Worm (Caenorhabditis elegans) whole organism, young adult: ENCODE measurements around the gene Y105C5B.1413.
A peak's percentile ranks its signal among the peaks of the same experiment; 100 is the strongest.

Experiments
- B0035.1 ChIP-seq: sonication (generic microtip); optimal IDR thresholded peaks from 2 replicates; lab custom pipeline; 2016; ENCODE audit warnings: missing genetic modification characterization, mild to moderate bottlenecking, missing compliant biosample characterization, missing genotype, missing genetic modification reagents
- C17E4.6 ChIP-seq: fragments of 200-800 bp; sonication (Bioruptor generic); IDR thresholded peaks from 2 replicates; pipeline ENCODE4 v1.3.6; 2022; ENCODE audit warnings: missing genetic modification reagents, missing genetic modification characterization, missing compliant biosample characterization
- F49E8.2 ChIP-seq: sonication (generic microtip); optimal IDR thresholded peaks from 3 replicates; lab custom pipeline; 2017; ENCODE audit warnings: missing genetic modification characterization, mild to moderate bottlenecking, missing compliant biosample characterization, antibody characterized with exemption, moderate library complexity; ENCODE audit not compliant: insufficient read depth
- F52B5.7 ChIP-seq: sonication (generic microtip); optimal IDR thresholded peaks from 2 replicates; lab custom pipeline; 2016; ENCODE audit warnings: mild to moderate bottlenecking, missing genetic modification characterization, missing compliant biosample characterization
- K12H6.12 ChIP-seq: fragments of 200-800 bp; sonication (Bioruptor generic); optimal IDR thresholded peaks from 2 replicates; lab custom pipeline; 2018; ENCODE audit warnings: mild to moderate bottlenecking, missing genetic modification characterization, missing compliant biosample characterization
- Y56A3A.18 ChIP-seq: fragments of 200-800 bp; sonication (Bioruptor generic); IDR thresholded peaks from 2 replicates; pipeline ENCODE4 v1.3.6; 2022; ENCODE audit warnings: missing genetic modification reagents, missing genetic modification characterization, missing compliant biosample characterization
- Y67H2A.10 ChIP-seq: fragments of 200-800 bp; sonication (Bioruptor generic); conservative IDR thresholded peaks from 2 replicates; pipeline ENCODE4 v1.3.6; 2022; ENCODE audit warnings: missing genetic modification reagents, missing genetic modification characterization, missing compliant biosample characterization
- Y79H2A.3 ChIP-seq: fragments of 200-800 bp; sonication (Bioruptor generic); conservative IDR thresholded peaks from 2 replicates; pipeline ENCODE4 v1.3.6; 2022; ENCODE audit warnings: missing genetic modification reagents, missing genetic modification characterization, missing compliant biosample characterization
- ZK185.1 ChIP-seq: sonication (generic microtip); optimal IDR thresholded peaks from 2 replicates; lab custom pipeline; 2016; ENCODE audit warnings: mild to moderate bottlenecking, missing genetic modification characterization, missing compliant biosample characterization; ENCODE audit not compliant: poor library complexity, severe bottlenecking
- ama-1 ChIP-seq, 3 experiments: fragments of 150-350 bp in 1 of 3; sonication (generic microtip) in 2 of 3; optimal IDR thresholded peaks; 2 replicates each; lab custom pipeline; 2014 to 2018; ENCODE audit warnings: missing biosample characterization in 2 of 3, missing genetic modification characterization in 2 of 3, missing genetic modification reagents in 2 of 3
- aptf-3 ChIP-seq: fragments of 200-800 bp; sonication (Bioruptor generic); IDR thresholded peaks from 2 replicates; pipeline ENCODE4 v1.3.6; 2022; ENCODE audit warnings: missing genetic modification characterization, missing compliant biosample characterization
- athp-1 ChIP-seq: sonication (generic microtip); optimal IDR thresholded peaks from 2 replicates; lab custom pipeline; 2017; ENCODE audit warnings: mild to moderate bottlenecking, missing genetic modification characterization, missing compliant biosample characterization
- attf-3 ChIP-seq: fragments of 200-800 bp; sonication (Bioruptor generic); conservative IDR thresholded peaks from 2 replicates; pipeline ENCODE4 v1.3.6; 2022; ENCODE audit warnings: missing genetic modification reagents, missing genetic modification characterization, missing compliant biosample characterization
- cebp-2 ChIP-seq: fragments of 200-800 bp; sonication (Bioruptor generic); IDR thresholded peaks from 2 replicates; pipeline ENCODE4 v1.3.6; 2022; ENCODE audit warnings: missing genetic modification characterization, missing compliant biosample characterization
- ceh-58 ChIP-seq: fragments of 200-800 bp; sonication (Bioruptor generic); IDR thresholded peaks from 2 replicates; pipeline ENCODE4 v1.3.6; 2022; ENCODE audit warnings: missing genetic modification characterization, missing compliant biosample characterization
- chd-7 ChIP-seq: sonication (generic microtip); optimal IDR thresholded peaks from 2 replicates; lab custom pipeline; 2016; ENCODE audit warnings: mild to moderate bottlenecking, missing genetic modification characterization, moderate library complexity, missing compliant biosample characterization
- dox-1 ChIP-seq: fragments of 200-800 bp; sonication (Bioruptor generic); IDR thresholded peaks from 2 replicates; pipeline ENCODE4 v1.3.6; 2022; ENCODE audit warnings: missing genetic modification reagents, missing genetic modification characterization, missing compliant biosample characterization
- dpl-1 ChIP-seq: fragments of 150-350 bp; optimal IDR thresholded peaks from 2 replicates; lab custom pipeline; 2014; ENCODE audit warnings: missing biosample characterization, missing genetic modification reagents, missing genetic modification characterization
- egrh-3 ChIP-seq: fragments of 200-800 bp; sonication (Bioruptor generic); IDR thresholded peaks from 2 replicates; pipeline ENCODE4 v1.3.6; 2022; ENCODE audit warnings: missing genetic modification reagents, missing genetic modification characterization, missing compliant biosample characterization
- gei-17 ChIP-seq: fragments of 200-800 bp; sonication (Bioruptor generic); optimal IDR thresholded peaks from 2 replicates; lab custom pipeline; 2018; ENCODE audit warnings: mild to moderate bottlenecking, missing genetic modification characterization, missing compliant biosample characterization
- him-1 ChIP-seq: sonication (generic microtip); optimal IDR thresholded peaks from 2 replicates; lab custom pipeline; 2016; ENCODE audit warnings: missing genotype, missing genetic modification reagents, missing genetic modification characterization, missing compliant biosample characterization
- hlh-12 ChIP-seq: sonication (generic microtip); optimal IDR thresholded peaks from 2 replicates; lab custom pipeline; 2016; ENCODE audit warnings: missing genetic modification characterization, missing compliant biosample characterization
- hmg-20 ChIP-seq: fragments of 200-800 bp; sonication (Bioruptor generic); IDR thresholded peaks from 2 replicates; pipeline ENCODE4 v1.3.6; 2022; ENCODE audit warnings: missing genetic modification reagents, missing genetic modification characterization, missing compliant biosample characterization
- hsf-1 ChIP-seq: fragments of 200-800 bp; sonication (Bioruptor generic); IDR thresholded peaks from 2 replicates; pipeline ENCODE4 v1.3.6; 2022; ENCODE audit warnings: missing genetic modification reagents, missing genetic modification characterization, missing compliant biosample characterization
- let-607 ChIP-seq, 2 experiments: fragments of 200-800 bp in 1 of 2; sonication (Bioruptor generic) in 1 of 2; sonication (generic microtip) in 1 of 2; optimal IDR thresholded peaks; 2 replicates each; lab custom pipeline; 2016 to 2018; ENCODE audit warnings: mild to moderate bottlenecking in 2 of 2, missing compliant biosample characterization in 2 of 2, missing genetic modification characterization in 2 of 2, moderate library complexity in 2 of 2, missing genotype in 1 of 2
- lin-40 ChIP-seq: sonication (generic microtip); optimal IDR thresholded peaks from 2 replicates; lab custom pipeline; 2016; ENCODE audit warnings: missing genetic modification characterization, mild to moderate bottlenecking, missing compliant biosample characterization, missing genotype, missing genetic modification reagents
- lin-54 ChIP-seq: fragments of 200-800 bp; sonication (Bioruptor generic); optimal IDR thresholded peaks from 2 replicates; lab custom pipeline; 2018; ENCODE audit warnings: mild to moderate bottlenecking, missing genetic modification characterization, missing compliant biosample characterization
- lir-1 ChIP-seq: fragments of 200-800 bp; sonication (Bioruptor generic); conservative IDR thresholded peaks from 2 replicates; pipeline ENCODE4 v1.3.6; 2022; ENCODE audit warnings: missing genetic modification reagents, missing genetic modification characterization, missing compliant biosample characterization
- madf-10 ChIP-seq: sonication (generic microtip); optimal IDR thresholded peaks from 2 replicates; lab custom pipeline; 2016; ENCODE audit warnings: mild to moderate bottlenecking, missing genetic modification characterization, missing compliant biosample characterization
- mcd-1 ChIP-seq: fragments of 200-800 bp; sonication (Bioruptor generic); IDR thresholded peaks from 2 replicates; pipeline ENCODE4 v1.3.6; 2022; ENCODE audit warnings: missing genetic modification reagents, missing genetic modification characterization, missing compliant biosample characterization
- mes-4 ChIP-seq: sonication (generic microtip); optimal IDR thresholded peaks from 2 replicates; lab custom pipeline; 2016; ENCODE audit warnings: missing genotype, missing genetic modification characterization, missing compliant biosample characterization
- nfyb-1 ChIP-seq: fragments of 200-800 bp; sonication (Bioruptor generic); IDR thresholded peaks from 2 replicates; pipeline ENCODE4 v1.3.6; 2022; ENCODE audit warnings: missing genetic modification reagents, missing genetic modification characterization, missing compliant biosample characterization
- nhr-27 ChIP-seq: fragments of 200-800 bp; sonication (Bioruptor generic); optimal IDR thresholded peaks from 2 replicates; lab custom pipeline; 2018; ENCODE audit warnings: mild to moderate bottlenecking, missing genetic modification characterization, moderate library complexity, missing compliant biosample characterization
- rec-8 ChIP-seq, 2 experiments: sonication (generic microtip); optimal IDR thresholded peaks; 2 replicates each; lab custom pipeline; 2016; ENCODE audit warnings: mild to moderate bottlenecking in 2 of 2, missing genetic modification characterization in 2 of 2, missing genetic modification reagents in 2 of 2, missing genotype in 2 of 2, missing biosample characterization in 1 of 2, missing compliant biosample characterization in 1 of 2, moderate library complexity in 1 of 2
- repo-1 ChIP-seq: sonication (generic microtip); optimal IDR thresholded peaks from 2 replicates; lab custom pipeline; 2017; ENCODE audit warnings: mild to moderate bottlenecking, missing genetic modification characterization, missing compliant biosample characterization
- snpc-1.1 ChIP-seq: sonication (generic microtip); optimal IDR thresholded peaks from 2 replicates; lab custom pipeline; 2017; ENCODE audit warnings: missing genetic modification characterization, mild to moderate bottlenecking, missing compliant biosample characterization, antibody characterized with exemption, moderate library complexity, missing genotype, missing genetic modification reagents; ENCODE audit not compliant: insufficient read depth
- snpc-3.4 ChIP-seq: sonication (generic microtip); optimal IDR thresholded peaks from 2 replicates; lab custom pipeline; 2017; ENCODE audit warnings: missing genetic modification characterization, mild to moderate bottlenecking, missing compliant biosample characterization, antibody characterized with exemption, moderate library complexity, missing genotype, missing genetic modification reagents
- snpc-4 ChIP-seq, 5 experiments: fragments of 150-350 bp in 1 of 5; sonication (generic microtip) in 4 of 5; optimal IDR thresholded peaks; 2 replicates each; lab custom pipeline; 2014 to 2018; ENCODE audit warnings: missing genetic modification characterization in 5 of 5, missing biosample characterization in 3 of 5, antibody characterized with exemption in 2 of 5, mild to moderate bottlenecking in 2 of 5, missing compliant biosample characterization in 2 of 5, missing genotype in 2 of 5, moderate library complexity in 2 of 5, missing genetic modification reagents in 1 of 5
- somi-1 ChIP-seq: fragments of 200-800 bp; sonication (Bioruptor generic); optimal IDR thresholded peaks from 2 replicates; lab custom pipeline; 2018; ENCODE audit warnings: mild to moderate bottlenecking, missing genetic modification characterization, missing compliant biosample characterization
- tlf-1 ChIP-seq: fragments of 200-800 bp; sonication (Bioruptor generic); optimal IDR thresholded peaks from 2 replicates; lab custom pipeline; 2018; ENCODE audit warnings: mild to moderate bottlenecking, missing genetic modification characterization, missing compliant biosample characterization
- unc-130 ChIP-seq: sonication (generic microtip); optimal IDR thresholded peaks from 2 replicates; lab custom pipeline; 2016; ENCODE audit warnings: missing genetic modification reagents, missing genetic modification characterization, missing compliant biosample characterization
- zfh-2 ChIP-seq: fragments of 200-800 bp; sonication (Bioruptor generic); conservative IDR thresholded peaks from 2 replicates; pipeline ENCODE4 v1.3.6; 2022; ENCODE audit warnings: missing genetic modification reagents, missing genetic modification characterization, missing compliant biosample characterization
- zim-3 ChIP-seq: sonication (generic microtip); optimal IDR thresholded peaks from 2 replicates; lab custom pipeline; 2017; ENCODE audit warnings: mild to moderate bottlenecking, missing genetic modification characterization, moderate library complexity, missing compliant biosample characterization
- ztf-22 ChIP-seq: fragments of 200-800 bp; sonication (Bioruptor generic); optimal IDR thresholded peaks from 2 replicates; lab custom pipeline; 2018; ENCODE audit warnings: mild to moderate bottlenecking, missing genetic modification characterization, moderate library complexity, missing compliant biosample characterization
- ztf-26 ChIP-seq: sonication (generic microtip); optimal IDR thresholded peaks from 2 replicates; lab custom pipeline; 2017; ENCODE audit warnings: missing genetic modification characterization, missing compliant biosample characterization

The Y105C5B.1413 gene

DNA sequence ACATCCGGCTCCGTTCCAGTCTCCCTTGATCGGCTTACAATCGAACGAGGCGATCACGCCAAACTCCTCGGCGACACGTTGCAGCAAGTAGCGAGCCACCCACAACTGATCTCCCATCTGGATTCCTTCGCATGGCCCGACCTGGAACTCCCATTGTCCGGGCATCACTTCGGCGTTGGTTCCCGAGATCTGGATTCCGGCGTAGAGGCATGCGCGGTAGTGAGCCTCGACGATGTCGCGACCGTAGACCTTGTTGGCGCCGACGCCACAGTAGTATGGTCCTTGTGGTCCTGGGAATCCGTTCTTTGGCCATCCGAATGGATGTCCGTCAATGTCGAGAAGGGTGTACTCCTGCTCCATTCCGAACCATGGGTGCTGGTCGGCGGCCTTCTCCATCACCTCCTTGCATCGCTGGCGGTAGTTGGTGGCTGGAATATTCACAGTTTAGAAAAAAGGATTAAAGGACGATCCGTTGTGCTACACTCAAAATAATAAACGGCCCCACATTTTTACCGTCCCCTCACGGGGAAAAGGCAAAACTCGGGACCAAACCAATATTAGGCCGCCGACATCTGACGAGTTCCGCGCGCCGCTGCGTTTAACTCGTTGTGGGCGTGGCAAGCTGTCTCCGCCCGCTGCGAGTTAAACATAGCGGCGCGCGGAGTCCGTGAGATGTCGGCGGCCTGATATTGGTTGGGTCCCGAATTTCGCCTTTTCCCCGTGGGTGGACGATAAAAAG lies 15.6 kb downstream of the Y105C5B.1413 start:
- peak; percentile 1 for TF ChIP-seq K12H6.12 (tag; lab: Kevin White, UChicago)
- TF ChIP-seq gei-17 (GFP tag; lab: Kevin White, UChicago): peak; percentile 11
- TF ChIP-seq C17E4.6: no peak
- TF ChIP-seq somi-1 (GFP tag; lab: Kevin White, UChicago): no peak
- no peak for TF ChIP-seq tlf-1 (GFP tag; lab: Kevin White, UChicago)
- peak; percentile 73 for TF ChIP-seq zfh-2 (GFP tag; lab: Robert Waterston, UW)
- no peak for TF ChIP-seq mes-4 (tag; lab: Kevin White, UChicago)
- no peak for TF ChIP-seq ztf-22 (GFP tag; lab: Kevin White, UChicago)
- TF ChIP-seq Y56A3A.18 (GFP tag; lab: Robert Waterston, UW): 0 out of 2 replicates have a peak, but pooled peaks have one; percentile 10
- no peak for TF ChIP-seq F49E8.2 (tag; lab: Kevin White, UChicago)
- peak; percentile 72 for TF ChIP-seq repo-1 (tag; lab: Kevin White, UChicago)
- no peak for TF ChIP-seq rec-8 (tag; optimal IDR thresholded peaks at IDR 0.05; lab: Kevin White, UChicago)
- TF ChIP-seq ceh-58: no peak
- no peak for TF ChIP-seq egrh-3 (GFP tag; lab: Robert Waterston, UW)
- TF ChIP-seq let-607 (tag; optimal IDR thresholded peaks at IDR 0.05; lab: Kevin White, UChicago): no peak
- TF ChIP-seq chd-7 (tag; lab: Kevin White, UChicago): no peak
- TF ChIP-seq lin-54 (GFP tag; lab: Kevin White, UChicago): no peak
- peak; percentile 41; the same call in 1 of the 2 replicates for TF ChIP-seq mcd-1
- no peak for TF ChIP-seq nhr-27 (tag; lab: Kevin White, UChicago)
- no peak for TF ChIP-seq madf-10
- TF ChIP-seq him-1 (tag; lab: Kevin White, UChicago): no peak
- TF ChIP-seq nfyb-1 (GFP tag; lab: Robert Waterston, UW): 0 out of 2 replicates have a peak, but pooled peaks have one; percentile 52
- no peak for TF ChIP-seq snpc-4 (GFP tag; optimal IDR thresholded peaks at IDR 0.05; lab: Kevin White, UChicago)
- peak in 2 of 4 experiments; percentile 28 to 78 for TF ChIP-seq snpc-4 (tag; optimal IDR thresholded peaks at IDR 0.05; lab: Kevin White, UChicago)
- no peak for TF ChIP-seq snpc-1.1
- TF ChIP-seq dpl-1 (GFP tag; lab: Kevin White, UChicago): no peak
- TF ChIP-seq dox-1: 0 out of 2 replicates have a peak, but pooled peaks have one; percentile 15
- no peak for TF ChIP-seq athp-1 (tag; lab: Kevin White, UChicago)
- no peak for TF ChIP-seq ama-1 (optimal IDR thresholded peaks at IDR 0.05; lab: Kevin White, UChicago)
- TF ChIP-seq ama-1 (GFP tag; optimal IDR thresholded peaks at IDR 0.05; lab: Kevin White, UChicago): no peak
- no peak for TF ChIP-seq snpc-3.4
- no peak for TF ChIP-seq hmg-20 (GFP tag; lab: Robert Waterston, UW)

DNA sequence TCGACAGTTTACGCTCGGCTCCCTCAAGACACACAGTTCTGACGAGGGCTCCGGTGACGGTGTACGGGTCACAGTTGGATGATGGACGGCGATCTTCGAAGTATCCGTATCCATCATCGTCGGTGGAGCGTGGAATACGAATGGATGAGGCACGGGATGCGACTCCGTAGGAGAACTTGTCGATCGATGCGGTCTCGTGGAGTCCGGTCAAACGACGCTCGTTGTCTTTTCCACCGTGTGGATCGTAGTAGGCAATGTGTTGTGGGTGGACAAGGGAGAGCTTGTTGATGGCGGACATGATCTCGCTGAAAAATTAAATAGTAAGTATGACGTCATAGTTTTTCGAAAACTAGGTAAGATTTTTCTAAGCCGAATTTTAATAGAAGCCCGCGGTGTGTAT lies 16.5 kb downstream of the Y105C5B.1413 start:
- TF ChIP-seq snpc-1.1 (no peak), aptf-3 (GFP tag; lab: Robert Waterston, UW) (no peak), ztf-26 (peak; percentile 55), nfyb-1 (GFP tag; lab: Robert Waterston, UW) (peak; percentile 70; the same call in 1 of the 2 replicates), F52B5.7 (tag; lab: Kevin White, UChicago) (peak; percentile 4), Y79H2A.3 (GFP tag; lab: Robert Waterston, UW) (no peak), B0035.1 (tag; lab: Kevin White, UChicago) (no peak), ceh-58 (no peak), lir-1 (GFP tag; lab: Robert Waterston, UW) (no peak), unc-130 (no peak), Y67H2A.10 (GFP tag; lab: Robert Waterston, UW) (no peak), lin-40 (tag; lab: Kevin White, UChicago) (no peak), zim-3 (tag; lab: Kevin White, UChicago) (peak; percentile 27), mes-4 (tag; lab: Kevin White, UChicago) (no peak), chd-7 (tag; lab: Kevin White, UChicago) (peak; percentile 44), ZK185.1 (tag; lab: Kevin White, UChicago) (no peak), hsf-1 (GFP tag; lab: Robert Waterston, UW) (no peak), attf-3 (GFP tag; lab: Robert Waterston, UW) (no peak), cebp-2 (GFP tag; lab: Robert Waterston, UW) (0 out of 2 replicates have a peak, but pooled peaks have one; percentile 61), hlh-12 (tag; lab: Kevin White, UChicago) (no peak)
